Worm (Caenorhabditis elegans) whole organism, young adult: ENCODE results near the gene zzz-1.

ENCODE experiments used
- F52B5.7 ChIP-seq: sonication (generic microtip); optimal IDR thresholded peaks from 2 replicates; lab custom pipeline; 2016; ENCODE audit warnings: mild to moderate bottlenecking, missing genetic modification characterization, missing compliant biosample characterization
- ama-1 ChIP-seq, 3 experiments: fragments of 150-350 bp in 1 of 3; sonication (generic microtip) in 2 of 3; optimal IDR thresholded peaks; 2 replicates each; lab custom pipeline; 2014 to 2018; ENCODE audit warnings: missing biosample characterization in 2 of 3, missing genetic modification characterization in 2 of 3, missing genetic modification reagents in 2 of 3
- dpl-1 ChIP-seq: fragments of 150-350 bp; optimal IDR thresholded peaks from 2 replicates; lab custom pipeline; 2014; ENCODE audit warnings: missing biosample characterization, missing genetic modification reagents, missing genetic modification characterization

- no peak for TF ChIP-seq dpl-1 (GFP tag; lab: Kevin White, UChicago)
- no peak for TF ChIP-seq ama-1 (optimal IDR thresholded peaks at IDR 0.05; lab: Kevin White, UChicago)
- no peak for TF ChIP-seq ama-1 (GFP tag; optimal IDR thresholded peaks at IDR 0.05; lab: Kevin White, UChicago)
- TF ChIP-seq F52B5.7 = no peak
Observed at ce11 chrV:10889774-10890173, 19.2 kb downstream of the zzz-1 start.
